Worm (Caenorhabditis elegans): ENCODE data around the gene Y51A2B.8.
A peak's percentile ranks its signal among the peaks of the same experiment; 100 is the strongest.

Gene Y51A2B.8

DNA sequence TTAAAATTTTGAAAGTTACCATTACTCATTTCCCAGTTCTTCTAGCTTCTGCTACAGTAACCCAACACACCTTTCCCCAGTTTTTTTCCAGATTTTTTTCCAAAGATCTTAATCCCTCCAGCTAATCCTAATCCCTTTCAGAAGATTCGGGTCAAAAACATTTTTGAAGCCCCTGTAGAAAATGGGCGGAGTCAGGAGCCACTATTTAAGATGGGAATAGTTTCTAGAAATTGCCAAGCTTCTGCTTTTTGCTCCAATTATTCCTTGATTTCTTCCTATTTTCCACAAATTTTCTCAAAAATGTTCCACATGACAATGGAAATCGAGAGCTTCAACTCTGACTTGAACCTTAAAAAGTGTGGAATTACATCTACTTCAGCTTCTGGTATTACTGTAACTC, 14.4 kb upstream of the Y51A2B.8 start, which contains the start of gene C08E8.9:
C08E8.9 (plus strand) TSS at position 301 of the 400 bp plus-strand sequence.
- TF ChIP-seq hrde-1 (tag; optimal IDR thresholded peaks at IDR 0.05; ENCODE audit: borderline replicate concordance) (no peak), F57C9.4 (tag; optimal IDR thresholded peaks at IDR 0.05) (no peak), T26A5.8 (tag; optimal IDR thresholded peaks at IDR 0.05) (no peak), ztf-25 (GFP tag; IDR thresholded peaks at IDR 0.05) (no peak), ama-1 (optimal IDR thresholded peaks at IDR 0.05) (no peak), ama-1 (GFP tag; optimal IDR thresholded peaks at IDR 0.05) (no peak), ceh-27 (GFP tag; optimal IDR thresholded peaks at IDR 0.05) (no peak), hmg-20 (GFP tag; IDR thresholded peaks at IDR 0.05) (no peak), hlh-26 (GFP tag; conservative IDR thresholded peaks at IDR 0.05) (no peak), F49E8.2 (tag; optimal IDR thresholded peaks at IDR 0.05; ENCODE audit: insufficient read depth) (no peak), nhr-179 (tag; optimal IDR thresholded peaks at IDR 0.05) (no peak)

DNA sequence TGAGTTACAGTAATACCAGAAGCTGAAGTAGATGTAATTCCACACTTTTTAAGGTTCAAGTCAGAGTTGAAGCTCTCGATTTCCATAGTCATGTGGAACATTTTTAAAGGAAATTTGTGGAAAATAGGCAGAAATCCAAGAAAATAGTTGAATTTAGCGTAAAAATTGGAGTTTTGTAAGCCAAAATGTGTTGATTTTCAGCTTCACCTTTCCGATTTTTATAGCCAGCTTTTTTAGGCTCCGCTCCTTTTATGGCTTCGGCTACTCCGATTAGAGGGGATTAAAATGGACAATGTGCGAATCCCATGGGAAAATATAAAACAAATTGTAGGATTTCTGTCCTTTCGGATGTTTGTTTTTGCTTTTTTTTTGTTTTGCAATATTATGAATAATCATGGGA, 10.6 kb upstream of the Y51A2B.8 start, which contains the start of gene C08E8.6:
C08E8.6 (minus strand) TSS at position 101 of the 400 bp plus-strand sequence.
- TF ChIP-seq ztf-6 (GFP tag; IDR thresholded peaks at IDR 0.05) (no peak), Y53F4B.3 (GFP tag; IDR thresholded peaks at IDR 0.05) (no peak), nhr-90 (tag; optimal IDR thresholded peaks at IDR 0.05) (no peak), lsl-1 (GFP tag; optimal IDR thresholded peaks at IDR 0.05) (no peak), atf-7 (tag; optimal IDR thresholded peaks at IDR 0.05) (no peak), lin-54 (GFP tag; optimal IDR thresholded peaks at IDR 0.05) (no peak), snpc-4 (GFP tag; optimal IDR thresholded peaks at IDR 0.05) (no peak), snpc-4 (tag; optimal IDR thresholded peaks at IDR 0.05) (no peak), T26A5.8 (tag; optimal IDR thresholded peaks at IDR 0.05) (no peak), unc-62 (GFP tag; optimal IDR thresholded peaks at IDR 0.05) (no peak), ekl-4 (GFP tag; IDR thresholded peaks at IDR 0.05) (no peak), xnd-1 (tag; optimal IDR thresholded peaks at IDR 0.05) (no peak)

DNA sequence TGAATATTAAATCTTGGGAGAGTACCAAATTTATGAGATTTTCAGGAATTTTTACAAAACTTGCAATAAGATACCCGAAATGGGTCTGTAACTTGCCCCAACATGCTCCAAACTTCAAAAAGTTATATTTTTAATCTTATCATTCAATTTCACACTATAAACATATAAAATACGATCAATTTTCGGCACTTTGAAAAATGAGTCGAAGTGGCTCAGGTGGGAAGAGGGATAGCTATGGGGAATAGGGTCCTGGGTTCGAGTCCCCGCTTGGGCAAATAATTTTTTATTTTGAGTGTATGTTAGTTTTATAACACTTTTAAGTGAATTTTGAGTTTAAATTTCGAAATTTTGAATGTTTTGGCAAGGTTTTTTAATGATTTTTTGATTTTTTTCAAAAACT, 7.9 kb upstream of the Y51A2B.8 start:
- TF ChIP-seq tbp1 (GFP tag; optimal IDR thresholded peaks at IDR 0.05): peak; percentile 75
- TF ChIP-seq B0035.1 (tag; optimal IDR thresholded peaks at IDR 0.05): no peak
- TF ChIP-seq B0261.1 (tag; optimal IDR thresholded peaks at IDR 0.05): peak; percentile 30
- no peak for TF ChIP-seq bed-2 (GFP tag; IDR thresholded peaks at IDR 0.05)
- TF ChIP-seq ztf-28 (GFP tag; IDR thresholded peaks at IDR 0.05): no peak
- peak; percentile 43 for TF ChIP-seq rpc-1 (optimal IDR thresholded peaks at IDR 0.05)
- TF ChIP-seq rpc-1 (tag; optimal IDR thresholded peaks at IDR 0.05): peak; percentile 57
- no peak for TF ChIP-seq cebp-2 (GFP tag; IDR thresholded peaks at IDR 0.05)
- no peak for TF ChIP-seq ceh-100 (GFP tag; IDR thresholded peaks at IDR 0.05)
- TF ChIP-seq K11D2.4 (GFP tag; IDR thresholded peaks at IDR 0.05): no peak

DNA sequence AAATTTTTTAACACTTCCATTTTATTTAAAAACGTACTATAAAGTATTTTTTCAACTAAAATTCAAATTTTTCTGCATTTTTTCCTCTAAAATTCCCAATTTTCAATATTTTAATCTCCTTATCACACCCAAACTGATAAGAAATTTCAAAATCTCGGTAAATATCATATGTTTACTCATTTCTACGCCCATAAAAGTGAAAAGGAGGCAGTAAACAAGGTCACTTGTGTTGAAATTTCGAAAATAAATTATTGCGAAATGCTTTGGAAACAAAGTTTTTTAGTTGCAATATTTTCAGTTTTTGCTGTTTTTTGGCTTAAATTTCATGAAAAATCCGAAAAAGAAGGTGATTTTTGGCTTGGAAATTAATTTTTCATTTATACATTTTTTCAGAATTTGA, 7.3 kb upstream of the Y51A2B.8 start, which contains the start of gene C08E8.4:
C08E8.4 (plus strand) TSS at position 268 of the 400 bp plus-strand sequence.
- TF ChIP-seq unc-62 (GFP tag; optimal IDR thresholded peaks at IDR 0.05) (no peak), cebp-1 (GFP tag; IDR thresholded peaks at IDR 0.05) (peak; percentile 89), cebp-1 (tag; optimal IDR thresholded peaks at IDR 0.05) (peak; percentile 97)

DNA sequence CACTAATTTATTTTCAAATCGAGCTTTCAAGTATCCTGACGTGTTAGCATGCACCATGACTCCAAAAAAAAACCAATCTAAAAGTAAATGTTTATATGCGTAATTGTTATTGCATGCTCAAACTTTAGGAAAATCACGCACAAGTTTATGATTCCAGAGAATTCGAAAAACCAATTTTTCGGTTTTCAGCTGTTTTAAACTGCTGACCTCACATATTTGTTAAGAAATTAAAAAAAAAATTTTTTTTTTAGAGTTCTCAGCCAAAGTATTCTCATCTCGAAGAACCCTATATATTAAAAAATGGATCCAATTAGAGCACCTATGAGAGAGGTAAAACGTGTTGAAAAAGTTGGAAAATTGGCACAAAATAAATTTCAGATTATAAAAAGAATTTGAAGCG, 4.7 kb upstream of the Y51A2B.8 start, which contains the start of gene Y51A2B.2:
Y51A2B.2 (plus strand) TSS at position 301 of the 400 bp plus-strand sequence.
- TF ChIP-seq egl-18 (GFP tag; IDR thresholded peaks at IDR 0.05): no peak

Data from whole organism, young adult.